Comparison of ENCODE assay signal across 1 fruit fly cellular context in the genomic region with DNA sequence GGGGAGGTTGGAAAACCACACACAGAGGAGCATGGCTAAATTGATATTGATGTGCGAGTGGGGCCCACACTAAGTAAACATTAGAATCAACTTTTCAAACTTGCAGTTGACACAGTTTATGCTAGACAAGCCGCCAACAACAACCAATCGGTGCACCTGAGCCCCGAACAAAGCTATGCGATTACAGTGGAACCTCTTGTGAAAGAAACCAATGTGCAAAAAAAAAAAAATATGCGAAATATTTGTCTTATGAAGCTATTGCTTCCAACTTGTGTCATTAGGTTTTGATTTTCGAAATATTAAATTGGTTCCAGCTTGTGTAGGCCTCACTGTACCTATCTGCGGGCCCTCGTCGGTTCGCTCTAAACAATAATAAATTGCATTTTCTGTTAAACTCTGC.
TF ChIP-seq lines count a peak whose summit lies in the region.

No protein-coding gene starts in this region.

TF ChIP-seq in whole organism, embryonic, 481 proteins besides CTCF, POLR2A, EP300 and RAD21 (continued from another document and continues in another):
- TF ChIP-seq CG3838 (GFP tag; optimal IDR thresholded peaks at IDR 0.05; lab: Kevin White, UChicago) (no peak), Nf-YB (GFP tag; optimal IDR thresholded peaks at IDR 0.05; lab: Kevin White, UChicago) (peak; percentile 44), CG10366 (GFP tag; IDR thresholded peaks at IDR 0.05; lab: Robert Waterston, UW) (peak; percentile 83), abd-A (tag; optimal IDR thresholded peaks at IDR 0.05; lab: Kevin White, UChicago) (no peak), CG34422 (GFP tag; IDR thresholded peaks at IDR 0.05; lab: Robert Waterston, UW) (peak; percentile 85), Fer1 (GFP tag; optimal IDR thresholded peaks at IDR 0.05; lab: Kevin White, UChicago) (peak; percentile 50), Ptx1 (GFP tag; IDR thresholded peaks at IDR 0.05; lab: Robert Waterston, UW) (peak; percentile 83), CG15073 (GFP tag; optimal IDR thresholded peaks at IDR 0.05; lab: Kevin White, UChicago) (peak; percentile 6), disco-r (GFP tag; optimal IDR thresholded peaks at IDR 0.05; lab: Kevin White, UChicago) (peak; percentile 30), E2f1 (GFP tag; IDR thresholded peaks at IDR 0.05; lab: Robert Waterston, UW) (peak; percentile 69), CG10267 (tag; optimal IDR thresholded peaks at IDR 0.05; lab: Kevin White, UChicago) (peak; percentile 45), CG15601 (tag; optimal IDR thresholded peaks at IDR 0.05; lab: Kevin White, UChicago) (peak; percentile 62), CG13775 (GFP tag; optimal IDR thresholded peaks at IDR 0.05; lab: Kevin White, UChicago) (peak; percentile 45), HHEX (GFP tag; optimal IDR thresholded peaks at IDR 0.05; lab: Kevin White, UChicago) (peak; percentile 60), CoRest (tag; optimal IDR thresholded peaks at IDR 0.05; lab: Kevin White, UChicago) (peak; percentile 66), Doc2 (GFP tag; IDR thresholded peaks at IDR 0.05; lab: Robert Waterston, UW) (peak; percentile 44; the same call in 1 of the 2 replicates), Bdp1 (GFP tag; optimal IDR thresholded peaks at IDR 0.05; lab: Kevin White, UChicago) (peak; percentile 34), ab (GFP tag; optimal IDR thresholded peaks at IDR 0.05; lab: Kevin White, UChicago) (peak; percentile 71), Camta (GFP tag; optimal IDR thresholded peaks at IDR 0.05; lab: Kevin White, UChicago) (peak; percentile 73), Stat92E (GFP tag; optimal IDR thresholded peaks at IDR 0.05; lab: Kevin White, UChicago) (no peak), Dfd (GFP tag; optimal IDR thresholded peaks at IDR 0.05; lab: Kevin White, UChicago) (no peak), Trl (optimal IDR thresholded peaks at IDR 0.05; lab: Kevin White, UChicago) (no peak), Trl (GFP tag; optimal IDR thresholded peaks at IDR 0.05; lab: Kevin White, UChicago) (peak; percentile 66), CG3726 (GFP tag; IDR thresholded peaks at IDR 0.05; lab: Robert Waterston, UW) (peak; percentile 82), lola (GFP tag; optimal IDR thresholded peaks at IDR 0.05; lab: Kevin White, UChicago) (peak in 1 of 3 experiments; percentile 44), Ravus (GFP tag; IDR thresholded peaks at IDR 0.05; lab: Robert Waterston, UW) (no peak), Ets97D (GFP tag; optimal IDR thresholded peaks at IDR 0.05; lab: Kevin White, UChicago) (peak; percentile 12), Gsc (GFP tag; IDR thresholded peaks at IDR 0.05; lab: Robert Waterston, UW) (peak; percentile 64), CG16779 (GFP tag; IDR thresholded peaks at IDR 0.05; lab: Robert Waterston, UW) (no peak), Sry-δ (GFP tag; optimal IDR thresholded peaks at IDR 0.05; lab: Kevin White, UChicago) (peak; percentile 27), tll (GFP tag; optimal IDR thresholded peaks at IDR 0.05; lab: Kevin White, UChicago) (no peak), CG14050 (GFP tag; IDR thresholded peaks at IDR 0.05; lab: Robert Waterston, UW) (peak; percentile 64), nau (GFP tag; optimal IDR thresholded peaks at IDR 0.05; lab: Kevin White, UChicago) (peak; percentile 59), lov (optimal IDR thresholded peaks at IDR 0.05; lab: Kevin White, UChicago) (no peak), lov (GFP tag; IDR thresholded peaks at IDR 0.05; lab: Robert Waterston, UW) (peak; percentile 81; the same call in 2 of the 3 replicates), lab (GFP tag; optimal IDR thresholded peaks at IDR 0.05; lab: Kevin White, UChicago) (peak; percentile 78), Side (GFP tag; optimal IDR thresholded peaks at IDR 0.05; lab: Kevin White, UChicago) (peak; percentile 66), CG11247 (GFP tag; IDR thresholded peaks at IDR 0.05; lab: Robert Waterston, UW) (peak; percentile 78), sens (GFP tag; lab: Kevin White, UChicago) (peak; percentile 95), sna (GFP tag; IDR thresholded peaks at IDR 0.05; lab: Robert Waterston, UW; ENCODE audit: partially characterized antibody) (no peak), vnd (GFP tag; IDR thresholded peaks at IDR 0.05; lab: Robert Waterston, UW; ENCODE audit: partially characterized antibody) (no peak), shn (GFP tag; optimal IDR thresholded peaks at IDR 0.05; lab: Kevin White, UChicago) (peak; percentile 46), GATAe (GFP tag; conservative IDR thresholded peaks at IDR 0.05; lab: Robert Waterston, UW) (peak; percentile 23; the same call in 1 of the 2 replicates), Chrac-16 (GFP tag; optimal IDR thresholded peaks at IDR 0.05; lab: Kevin White, UChicago) (peak; percentile 69), Pdp1 (GFP tag; optimal IDR thresholded peaks at IDR 0.05; lab: Kevin White, UChicago) (peak; percentile 68 to 75), Hsf (GFP tag; optimal IDR thresholded peaks at IDR 0.05; lab: Kevin White, UChicago) (peak; percentile 72), sim (GFP tag; IDR thresholded peaks at IDR 0.05; lab: Robert Waterston, UW) (peak; percentile 45; the same call in 1 of the 2 replicates), Drgx (GFP tag; IDR thresholded peaks at IDR 0.05; lab: Robert Waterston, UW) (peak; percentile 92), HmgZ (tag; optimal IDR thresholded peaks at IDR 0.05; lab: Kevin White, UChicago) (peak; percentile 25), knrl (GFP tag; IDR thresholded peaks at IDR 0.05; lab: Robert Waterston, UW; ENCODE audit: partially characterized antibody) (no peak), CG2875 (GFP tag; optimal IDR thresholded peaks at IDR 0.05; lab: Kevin White, UChicago) (peak; percentile 59), CG18599 (GFP tag; optimal IDR thresholded peaks at IDR 0.05; lab: Kevin White, UChicago) (peak; percentile 64), dan (GFP tag; IDR thresholded peaks at IDR 0.05; lab: Robert Waterston, UW) (no peak), org-1 (GFP tag; optimal IDR thresholded peaks at IDR 0.05; lab: Kevin White, UChicago) (peak; percentile 72), sc (optimal IDR thresholded peaks at IDR 0.05; lab: Kevin White, UChicago) (no peak), sc (GFP tag; optimal IDR thresholded peaks at IDR 0.05; lab: Kevin White, UChicago) (peak; percentile 32), CG18476 (GFP tag; optimal IDR thresholded peaks at IDR 0.05; lab: Kevin White, UChicago) (peak; percentile 46), CG31365 (tag; optimal IDR thresholded peaks at IDR 0.05; lab: Kevin White, UChicago) (peak; percentile 27), h (optimal IDR thresholded peaks at IDR 0.05; lab: Kevin White, UChicago) (no peak), lilli (GFP tag; optimal IDR thresholded peaks at IDR 0.05; lab: Kevin White, UChicago) (peak; percentile 73), az2 (GFP tag; optimal IDR thresholded peaks at IDR 0.05; lab: Kevin White, UChicago) (peak; percentile 71), CG12155 (GFP tag; optimal IDR thresholded peaks at IDR 0.05; lab: Kevin White, UChicago) (peak; percentile 43), Mad (GFP tag; optimal IDR thresholded peaks at IDR 0.05; lab: Kevin White, UChicago) (peak; percentile 46), tx (GFP tag; optimal IDR thresholded peaks at IDR 0.05; lab: Kevin White, UChicago) (peak; percentile 50), ttk (GFP tag; IDR thresholded peaks at IDR 0.05; lab: Robert Waterston, UW) (peak; percentile 87), CG16815 (GFP tag; optimal IDR thresholded peaks at IDR 0.05; lab: Kevin White, UChicago) (peak; percentile 56), CG14965 (GFP tag; optimal IDR thresholded peaks at IDR 0.05; lab: Kevin White, UChicago; ENCODE audit: borderline replicate concordance) (no peak), p53 (GFP tag; optimal IDR thresholded peaks at IDR 0.05; lab: Kevin White, UChicago) (no peak), Poxn (GFP tag; IDR thresholded peaks at IDR 0.05; lab: Robert Waterston, UW) (no peak), schlank (tag; optimal IDR thresholded peaks at IDR 0.05; lab: Kevin White, UChicago) (peak; percentile 2), twi (tag; optimal IDR thresholded peaks at IDR 0.05; lab: Kevin White, UChicago) (peak; percentile 17), MTF-1 (GFP tag; optimal IDR thresholded peaks at IDR 0.05; lab: Kevin White, UChicago; ENCODE audit: borderline replicate concordance) (peak; percentile 26), CG6272 (GFP tag; IDR thresholded peaks at IDR 0.05; lab: Robert Waterston, UW) (no peak; the same call in none of the 2 replicates), Adf1 (GFP tag; IDR thresholded peaks at IDR 0.05; lab: Robert Waterston, UW) (no peak), Spps (tag; optimal IDR thresholded peaks at IDR 0.05; lab: Kevin White, UChicago) (peak; percentile 18), CG34224 (GFP tag; IDR thresholded peaks at IDR 0.05; lab: Robert Waterston, UW; ENCODE audit: partially characterized antibody) (no peak), pum (GFP tag; optimal IDR thresholded peaks at IDR 0.05; lab: Kevin White, UChicago) (peak; percentile 65), Bteb2 (GFP tag; optimal IDR thresholded peaks at IDR 0.05; lab: Kevin White, UChicago) (peak; percentile 33), mam (GFP tag; optimal IDR thresholded peaks at IDR 0.05; lab: Kevin White, UChicago) (peak; percentile 63), CG10543 (GFP tag; optimal IDR thresholded peaks at IDR 0.05; lab: Kevin White, UChicago) (no peak), Six4 (GFP tag; optimal IDR thresholded peaks at IDR 0.05; lab: Kevin White, UChicago) (peak; percentile 62), wek (GFP tag; optimal IDR thresholded peaks at IDR 0.05; lab: Kevin White, UChicago) (peak; percentile 51), Hr39 (optimal IDR thresholded peaks at IDR 0.05; lab: Kevin White, UChicago) (no peak), onecut (GFP tag; IDR thresholded peaks at IDR 0.05; lab: Robert Waterston, UW) (peak; percentile 68), CG12299 (tag; optimal IDR thresholded peaks at IDR 0.05; lab: Kevin White, UChicago) (no peak), zfh2 (GFP tag; optimal IDR thresholded peaks at IDR 0.05; lab: Kevin White, UChicago) (peak; percentile 35), CG18619 (GFP tag; optimal IDR thresholded peaks at IDR 0.05; lab: Kevin White, UChicago) (peak; percentile 28), gcm (GFP tag; optimal IDR thresholded peaks at IDR 0.05; lab: Kevin White, UChicago) (peak; percentile 42), NFAT (GFP tag; IDR thresholded peaks at IDR 0.05; lab: Robert Waterston, UW) (peak; percentile 53), dm (GFP tag; optimal IDR thresholded peaks at IDR 0.05; lab: Kevin White, UChicago) (peak; percentile 2), Deaf1 (tag; optimal IDR thresholded peaks at IDR 0.05; lab: Kevin White, UChicago) (no peak), CG2199 (GFP tag; IDR thresholded peaks at IDR 0.05; lab: Robert Waterston, UW) (0 out of 3 replicates have a peak, but pooled peaks have one; percentile 42), CG4360 (GFP tag; IDR thresholded peaks at IDR 0.05; lab: Robert Waterston, UW) (peak; percentile 56; the same call in 1 of the 2 replicates), kay (GFP tag; optimal IDR thresholded peaks at IDR 0.05; lab: Kevin White, UChicago) (no peak), chif (GFP tag; optimal IDR thresholded peaks at IDR 0.05; lab: Kevin White, UChicago) (peak; percentile 76 to 85), gce (GFP tag; IDR thresholded peaks at IDR 0.05; lab: Robert Waterston, UW) (0 out of 3 replicates have a peak, but pooled peaks have one; percentile 63), Doc3 (GFP tag; IDR thresholded peaks at IDR 0.05; lab: Robert Waterston, UW; ENCODE audit: partially characterized antibody) (no peak), CG1603 (tag; optimal IDR thresholded peaks at IDR 0.05; lab: Kevin White, UChicago) (peak; percentile 87), CG7372 (GFP tag; IDR thresholded peaks at IDR 0.05; lab: Robert Waterston, UW) (peak; percentile 39; the same call in 1 of the 2 replicates), danr (GFP tag; IDR thresholded peaks at IDR 0.05; lab: Robert Waterston, UW) (peak; percentile 67), CG8924 (tag; optimal IDR thresholded peaks at IDR 0.05; lab: Kevin White, UChicago) (peak; percentile 54), Kr (GFP tag; optimal IDR thresholded peaks at IDR 0.05; lab: Kevin White, UChicago) (no peak), dmrt99B (tag; optimal IDR thresholded peaks at IDR 0.05; lab: Kevin White, UChicago) (peak; percentile 82), CG8388 (GFP tag; optimal IDR thresholded peaks at IDR 0.05; lab: Kevin White, UChicago) (peak; percentile 73), CG17361 (GFP tag; IDR thresholded peaks at IDR 0.05; lab: Robert Waterston, UW) (peak; percentile 63), Sox100B (GFP tag; optimal IDR thresholded peaks at IDR 0.05; lab: Kevin White, UChicago) (peak; percentile 33), unpg (GFP tag; optimal IDR thresholded peaks at IDR 0.05; lab: Kevin White, UChicago) (peak; percentile 76), insv (GFP tag; optimal IDR thresholded peaks at IDR 0.05; lab: Kevin White, UChicago) (no peak), CG33557 (GFP tag; optimal IDR thresholded peaks at IDR 0.05; lab: Kevin White, UChicago) (peak; percentile 19), CG13624 (GFP tag; optimal IDR thresholded peaks at IDR 0.05; lab: Kevin White, UChicago) (peak; percentile 58), Lhr (GFP tag; optimal IDR thresholded peaks at IDR 0.05; lab: Kevin White, UChicago) (peak; percentile 25), Dref (GFP tag; IDR thresholded peaks at IDR 0.05; lab: Robert Waterston, UW) (no peak), hb (GFP tag; IDR thresholded peaks at IDR 0.05; lab: Robert Waterston, UW; ENCODE audit: partially characterized antibody) (no peak), Antp (GFP tag; optimal IDR thresholded peaks at IDR 0.05; lab: Kevin White, UChicago) (peak; percentile 75), CG9876 (GFP tag; optimal IDR thresholded peaks at IDR 0.05; lab: Kevin White, UChicago) (peak; percentile 52), mld (GFP tag; IDR thresholded peaks at IDR 0.05; lab: Robert Waterston, UW; ENCODE audit: partially characterized antibody) (no peak), ro (GFP tag; IDR thresholded peaks at IDR 0.05; lab: Robert Waterston, UW) (peak; percentile 74), HLH54F (GFP tag; optimal IDR thresholded peaks at IDR 0.05; lab: Kevin White, UChicago) (peak; percentile 19), Oli (tag; optimal IDR thresholded peaks at IDR 0.05; lab: Kevin White, UChicago) (peak; percentile 78), Hr3 (GFP tag; optimal IDR thresholded peaks at IDR 0.05; lab: Kevin White, UChicago) (peak; percentile 46), prd (optimal IDR thresholded peaks at IDR 0.05; lab: Kevin White, UChicago) (no peak), prd (GFP tag; IDR thresholded peaks at IDR 0.05; lab: Robert Waterston, UW) (peak; percentile 91), PHDP (tag; optimal IDR thresholded peaks at IDR 0.05; lab: Kevin White, UChicago) (peak; percentile 70), croc (GFP tag; conservative IDR thresholded peaks at IDR 0.05; lab: Robert Waterston, UW) (peak; percentile 75), CG3995 (GFP tag; optimal IDR thresholded peaks at IDR 0.05; lab: Kevin White, UChicago) (no peak), Eip74EF (GFP tag; optimal IDR thresholded peaks at IDR 0.05; lab: Kevin White, UChicago) (peak in 1 of 2 experiments; percentile 48)
